Fruit fly (Drosophila melanogaster): ENCODE results near the gene lds.

Gene lds

dm6 chr3R:7907311-7907710, 12.9 kb upstream of the lds start, which contains the start of the genes Taf7 and EMC1 (continued):
- peak; percentile 96 for TF ChIP-seq hb (GFP tag; IDR thresholded peaks at IDR 0.05; ENCODE audit: partially characterized antibody)
- TF ChIP-seq Lhr (GFP tag; optimal IDR thresholded peaks at IDR 0.05): peak; percentile 81
- TF ChIP-seq CG7357 (GFP tag; IDR thresholded peaks at IDR 0.05): peak; percentile 100
- peak; percentile 24 for TF ChIP-seq CG8089 (GFP tag; optimal IDR thresholded peaks at IDR 0.05)
- TF ChIP-seq lola (GFP tag; optimal IDR thresholded peaks at IDR 0.05): peak in 1 of 3 experiments; percentile 65
- TF ChIP-seq CG7786 (GFP tag; optimal IDR thresholded peaks at IDR 0.05): peak; percentile 60
- TF ChIP-seq Hr78 (GFP tag; optimal IDR thresholded peaks at IDR 0.05): no peak
- peak; percentile 89 for TF ChIP-seq Doc3 (GFP tag; IDR thresholded peaks at IDR 0.05; ENCODE audit: partially characterized antibody)
- TF ChIP-seq CG18764 (GFP tag; optimal IDR thresholded peaks at IDR 0.05): peak; percentile 19
- TF ChIP-seq sisA (GFP tag; IDR thresholded peaks at IDR 0.05): 0 out of 2 replicates have a peak, but pooled peaks have one; percentile 20
- TF ChIP-seq CG42726 (GFP tag; IDR thresholded peaks at IDR 0.05; ENCODE audit: partially characterized antibody): peak; percentile 85
- peak; percentile 37 for TF ChIP-seq CG9609 (GFP tag; optimal IDR thresholded peaks at IDR 0.05)
- TF ChIP-seq Spps (tag; optimal IDR thresholded peaks at IDR 0.05): no peak
- 0 out of 3 replicates have a peak, but pooled peaks have one; percentile 11 for TF ChIP-seq CG34422 (GFP tag; IDR thresholded peaks at IDR 0.05)
- TF ChIP-seq CG15514 (GFP tag; optimal IDR thresholded peaks at IDR 0.05): peak; percentile 63
- TF ChIP-seq CG14050 (GFP tag; IDR thresholded peaks at IDR 0.05): no peak
- 0 out of 2 replicates have a peak, but pooled peaks have one; percentile 25 for TF ChIP-seq sob (GFP tag; IDR thresholded peaks at IDR 0.05)
- TF ChIP-seq CG11504 (tag; optimal IDR thresholded peaks at IDR 0.05): no peak
- TF ChIP-seq CG32772 (GFP tag; IDR thresholded peaks at IDR 0.05): no peak
- no peak for TF ChIP-seq fd64A (GFP tag; optimal IDR thresholded peaks at IDR 0.05)
- peak; percentile 28 for TF ChIP-seq maf-S (GFP tag; optimal IDR thresholded peaks at IDR 0.05)
- TF ChIP-seq Bdp1 (GFP tag; optimal IDR thresholded peaks at IDR 0.05): peak; percentile 26
- peak; percentile 17 for TF ChIP-seq emc (GFP tag; optimal IDR thresholded peaks at IDR 0.05)
- peak; percentile 64 for TF ChIP-seq jumu (GFP tag; optimal IDR thresholded peaks at IDR 0.05)
- TF ChIP-seq Dek (tag; optimal IDR thresholded peaks at IDR 0.05): no peak
- peak; percentile 34 for TF ChIP-seq tin (GFP tag; optimal IDR thresholded peaks at IDR 0.05)
- no peak for TF ChIP-seq CG10366 (GFP tag; IDR thresholded peaks at IDR 0.05)
- peak; percentile 92 for TF ChIP-seq sna (GFP tag; IDR thresholded peaks at IDR 0.05; ENCODE audit: partially characterized antibody)
- TF ChIP-seq amos (GFP tag; IDR thresholded peaks at IDR 0.05; ENCODE audit: partially characterized antibody): peak; percentile 88
- no peak for TF ChIP-seq Sox102F (GFP tag; optimal IDR thresholded peaks at IDR 0.05)
- peak; percentile 8 for TF ChIP-seq NC2β (GFP tag; optimal IDR thresholded peaks at IDR 0.05)
- TF ChIP-seq Dref (GFP tag; IDR thresholded peaks at IDR 0.05): peak; percentile 64
- peak; percentile 87 for TF ChIP-seq CG17802 (tag; optimal IDR thresholded peaks at IDR 0.05)
- TF ChIP-seq CG3163 (GFP tag; optimal IDR thresholded peaks at IDR 0.05): peak; percentile 16
- TF ChIP-seq CG9876 (GFP tag; optimal IDR thresholded peaks at IDR 0.05): peak; percentile 50
- TF ChIP-seq Mes4 (GFP tag; optimal IDR thresholded peaks at IDR 0.05): peak; percentile 23
- peak in 1 of 3 experiments; percentile 29 for TF ChIP-seq Stat92E (GFP tag; optimal IDR thresholded peaks at IDR 0.05)
- peak; percentile 29 to 52 for TF ChIP-seq Pdp1 (GFP tag; optimal IDR thresholded peaks at IDR 0.05)
- TF ChIP-seq Sry-β (GFP tag; optimal IDR thresholded peaks at IDR 0.05): peak; percentile 68
- TF ChIP-seq Sry-δ (GFP tag; optimal IDR thresholded peaks at IDR 0.05): peak; percentile 100
- TF ChIP-seq phol (tag; optimal IDR thresholded peaks at IDR 0.05): peak; percentile 84
- TF ChIP-seq MBD-R2 (GFP tag; IDR thresholded peaks at IDR 0.05): peak; percentile 75
- TF ChIP-seq Dll (GFP tag; IDR thresholded peaks at IDR 0.05; ENCODE audit: partially characterized antibody): peak; percentile 96
- peak; percentile 31 for TF ChIP-seq CG10654 (GFP tag; optimal IDR thresholded peaks at IDR 0.05)
- no peak for TF ChIP-seq CG6683 (GFP tag; optimal IDR thresholded peaks at IDR 0.05)
- no peak for TF ChIP-seq H2.0 (GFP tag; IDR thresholded peaks at IDR 0.05)
- TF ChIP-seq Dbx (GFP tag; IDR thresholded peaks at IDR 0.05): 0 out of 3 replicates have a peak, but pooled peaks have one; percentile 30
- no peak for TF ChIP-seq CG18011 (GFP tag; optimal IDR thresholded peaks at IDR 0.05)
- TF ChIP-seq CG4617 (GFP tag; optimal IDR thresholded peaks at IDR 0.05; ENCODE audit: borderline replicate concordance): peak; percentile 90

All from whole organism, embryonic.